Fruit fly (Drosophila melanogaster): ENCODE data around the gene CG32579.

The CG32579 gene

dm6 chrX:16323063-16323462 lies at the start of gene CG32579, which contains the start of gene CG9917 (continued):
- TF ChIP-seq Neu2 (GFP tag; optimal IDR thresholded peaks at IDR 0.05; ENCODE audit: borderline replicate concordance) (peak; percentile 69), CG2199 (GFP tag; IDR thresholded peaks at IDR 0.05) (no peak), CG2712 (tag; optimal IDR thresholded peaks at IDR 0.05) (no peak), CG12236 (GFP tag; optimal IDR thresholded peaks at IDR 0.05) (no peak), corto (GFP tag; optimal IDR thresholded peaks at IDR 0.05) (no peak), CG15073 (GFP tag; optimal IDR thresholded peaks at IDR 0.05) (no peak), Dp (GFP tag; optimal IDR thresholded peaks at IDR 0.05) (peak; percentile 62), CG17385 (GFP tag; optimal IDR thresholded peaks at IDR 0.05) (no peak), CG10366 (GFP tag; IDR thresholded peaks at IDR 0.05) (no peak), MESR4 (GFP tag; optimal IDR thresholded peaks at IDR 0.05) (peak; percentile 34), zen2 (GFP tag; IDR thresholded peaks at IDR 0.05; ENCODE audit: partially characterized antibody) (peak; percentile 73; the same call in 2 of the 3 replicates), Med (GFP tag) (peak; percentile 28), CG8359 (GFP tag; optimal IDR thresholded peaks at IDR 0.05; ENCODE audit: borderline replicate concordance) (no peak), Hand (GFP tag; optimal IDR thresholded peaks at IDR 0.05) (no peak), Hr39 (optimal IDR thresholded peaks at IDR 0.05) (no peak), CG6175 (GFP tag; IDR thresholded peaks at IDR 0.05) (no peak), CG3838 (GFP tag; optimal IDR thresholded peaks at IDR 0.05) (no peak), CG4617 (GFP tag; optimal IDR thresholded peaks at IDR 0.05; ENCODE audit: borderline replicate concordance) (peak; percentile 28), run (tag; optimal IDR thresholded peaks at IDR 0.05) (no peak), CG12769 (tag; optimal IDR thresholded peaks at IDR 0.05) (peak; percentile 45), CG31388 (GFP tag; optimal IDR thresholded peaks at IDR 0.05) (no peak), CG10209 (GFP tag; optimal IDR thresholded peaks at IDR 0.05) (no peak), Mad (GFP tag; optimal IDR thresholded peaks at IDR 0.05) (no peak), bbx (GFP tag; IDR thresholded peaks at IDR 0.05; ENCODE audit: partially characterized antibody) (peak; percentile 90), CG3847 (GFP tag; IDR thresholded peaks at IDR 0.05) (0 out of 2 replicates have a peak, but pooled peaks have one; percentile 19), danr (GFP tag; IDR thresholded peaks at IDR 0.05) (no peak), Stat92E (GFP tag; optimal IDR thresholded peaks at IDR 0.05) (no peak), D (optimal IDR thresholded peaks at IDR 0.05) (no peak), D (GFP tag; optimal IDR thresholded peaks at IDR 0.05) (no peak), phol (tag; optimal IDR thresholded peaks at IDR 0.05) (no peak), Sry-δ (GFP tag; optimal IDR thresholded peaks at IDR 0.05) (peak; percentile 93), h (optimal IDR thresholded peaks at IDR 0.05) (no peak), chn (GFP tag; optimal IDR thresholded peaks at IDR 0.05) (no peak), Jarid2 (GFP tag; optimal IDR thresholded peaks at IDR 0.05) (no peak), ind (GFP tag; optimal IDR thresholded peaks at IDR 0.05) (no peak), CG12659 (GFP tag; optimal IDR thresholded peaks at IDR 0.05) (peak; percentile 56), CG3281 (GFP tag; optimal IDR thresholded peaks at IDR 0.05) (no peak), hb (GFP tag; IDR thresholded peaks at IDR 0.05; ENCODE audit: partially characterized antibody) (peak; percentile 81), sob (GFP tag; IDR thresholded peaks at IDR 0.05) (no peak), Dip3 (GFP tag; optimal IDR thresholded peaks at IDR 0.05) (no peak), kni (GFP tag; optimal IDR thresholded peaks at IDR 0.05) (no peak), Dfd (GFP tag; optimal IDR thresholded peaks at IDR 0.05) (no peak), CG4360 (GFP tag; IDR thresholded peaks at IDR 0.05) (no peak), HmgD (GFP tag; optimal IDR thresholded peaks at IDR 0.05) (no peak), Myb (GFP tag; optimal IDR thresholded peaks at IDR 0.05) (peak; percentile 0), row (GFP tag; IDR thresholded peaks at IDR 0.05) (peak; percentile 47; the same call in 1 of the 3 replicates), unc-4 (GFP tag; IDR thresholded peaks at IDR 0.05; ENCODE audit: partially characterized antibody) (peak; percentile 78), nerfin-1 (tag; optimal IDR thresholded peaks at IDR 0.05) (no peak), nom (GFP tag; optimal IDR thresholded peaks at IDR 0.05) (peak; percentile 34), amos (GFP tag; IDR thresholded peaks at IDR 0.05; ENCODE audit: partially characterized antibody) (peak; percentile 86), CG11085 (GFP tag; IDR thresholded peaks at IDR 0.05) (no peak)
